Worm (Caenorhabditis elegans) whole organism, L1 larva: ENCODE data around the gene asm-1.

Experiments used
- C16A3.4 ChIP-seq: fragments of 150-350 bp; optimal IDR thresholded peaks from 2 replicates; lab custom pipeline; 2014; ENCODE audit warnings: missing biosample characterization, missing genetic modification characterization
- C34B4.2 ChIP-seq: sonication (generic microtip); optimal IDR thresholded peaks from 2 replicates; lab custom pipeline; 2017; ENCODE audit warnings: mild to moderate bottlenecking, missing genetic modification characterization, missing compliant biosample characterization
- ceh-82 ChIP-seq, 3 experiments: fragments of 150-350 bp in 1 of 3; sonication (generic microtip) in 2 of 3; optimal IDR thresholded peaks; 2 replicates each; lab custom pipeline; 2014 to 2017; ENCODE audit warnings: missing biosample characterization in 3 of 3, missing genetic modification characterization in 3 of 3
- ceh-90 ChIP-seq: sonication (generic microtip); optimal IDR thresholded peaks from 2 replicates; lab custom pipeline; 2016; ENCODE audit warnings: missing genetic modification characterization, missing compliant biosample characterization
- dpl-1 ChIP-seq, 3 experiments: fragments of 150-350 bp in 2 of 3; sonication (generic microtip) in 1 of 3; optimal IDR thresholded peaks; 2 replicates each; lab custom pipeline; 2014 to 2017; ENCODE audit warnings: missing biosample characterization in 3 of 3, missing genetic modification characterization in 3 of 3, missing genetic modification reagents in 3 of 3
- dsc-1 ChIP-seq: sonication (generic microtip); optimal IDR thresholded peaks from 2 replicates; lab custom pipeline; 2016; ENCODE audit warnings: mild to moderate bottlenecking, missing genetic modification characterization, missing compliant biosample characterization
- efl-1 ChIP-seq, 4 experiments: fragments of 150-350 bp; optimal IDR thresholded peaks in 3 of 4; peaks in 1 of 4; 1 replicate in 1 of 4; 2 replicates in 3 of 4; lab custom pipeline; 2014; ENCODE audit warnings: missing biosample characterization in 2 of 4, missing genetic modification characterization in 2 of 4, missing genetic modification reagents in 2 of 4
- egl-13 ChIP-seq: sonication (generic microtip); optimal IDR thresholded peaks from 2 replicates; lab custom pipeline; 2016; ENCODE audit warnings: missing genotype, missing genetic modification reagents, missing genetic modification characterization, missing compliant biosample characterization
- fkh-8 ChIP-seq: sonication (generic microtip); optimal IDR thresholded peaks from 2 replicates; lab custom pipeline; 2016; ENCODE audit warnings: mild to moderate bottlenecking, missing genetic modification characterization, missing compliant biosample characterization
- hlh-4 ChIP-seq: sonication (generic microtip); optimal IDR thresholded peaks from 2 replicates; lab custom pipeline; 2016; ENCODE audit warnings: mild to moderate bottlenecking, missing genetic modification characterization, missing compliant biosample characterization
- jun-1 ChIP-seq: fragments of 150-350 bp; optimal IDR thresholded peaks from 2 replicates; lab custom pipeline; 2014; ENCODE audit warnings: missing biosample characterization, missing genetic modification reagents, missing genetic modification characterization
- lin-14 ChIP-seq: fragments of 200-800 bp; sonication (Bioruptor generic); optimal IDR thresholded peaks from 2 replicates; lab custom pipeline; 2018; ENCODE audit warnings: mild to moderate bottlenecking, missing genetic modification characterization, moderate library complexity, missing compliant biosample characterization
- lin-35 ChIP-seq, 2 experiments: fragments of 150-350 bp; optimal IDR thresholded peaks; 2 replicates each; lab custom pipeline; 2014; ENCODE audit warnings: missing biosample characterization in 2 of 2, missing genetic modification characterization in 2 of 2, missing genetic modification reagents in 2 of 2
- mep-1 ChIP-seq: fragments of 150-350 bp; optimal IDR thresholded peaks from 2 replicates; lab custom pipeline; 2014; ENCODE audit warnings: missing biosample characterization, missing genetic modification characterization
- nhr-19 ChIP-seq: fragments of 200-800 bp; sonication (Bioruptor generic); conservative IDR thresholded peaks from 2 replicates; pipeline ENCODE4 v1.3.6; 2022; ENCODE audit warnings: missing genetic modification characterization, missing compliant biosample characterization
- nhr-20 ChIP-seq: sonication (generic microtip); optimal IDR thresholded peaks from 2 replicates; lab custom pipeline; 2016; ENCODE audit warnings: mild to moderate bottlenecking, missing genetic modification characterization, missing compliant biosample characterization
- nhr-28 ChIP-seq: fragments of 150-350 bp; optimal IDR thresholded peaks from 2 replicates; lab custom pipeline; 2014; ENCODE audit warnings: missing biosample characterization, missing genetic modification characterization
- nhr-71 ChIP-seq: sonication (generic microtip); optimal IDR thresholded peaks from 2 replicates; lab custom pipeline; 2016; ENCODE audit warnings: mild to moderate bottlenecking, missing genetic modification characterization, moderate library complexity, missing compliant biosample characterization
- pax-3 ChIP-seq: fragments of 200-800 bp; sonication (Bioruptor generic); optimal IDR thresholded peaks from 2 replicates; lab custom pipeline; 2018; ENCODE audit warnings: mild to moderate bottlenecking, missing genetic modification characterization, moderate library complexity, missing compliant biosample characterization
- rnt-1 ChIP-seq: sonication (generic microtip); optimal IDR thresholded peaks from 2 replicates; lab custom pipeline; 2016; ENCODE audit warnings: mild to moderate bottlenecking, missing genetic modification characterization, moderate library complexity, missing compliant biosample characterization
- skn-1 ChIP-seq: fragments of 150-350 bp; optimal IDR thresholded peaks from 2 replicates; lab custom pipeline; 2014; ENCODE audit warnings: missing biosample characterization, missing genetic modification characterization
- sptf-1 ChIP-seq: fragments of 150-350 bp; optimal IDR thresholded peaks from 2 replicates; lab custom pipeline; 2014; ENCODE audit warnings: missing biosample characterization, missing genetic modification characterization
- sup-37 ChIP-seq: fragments of 200-800 bp; sonication (Bioruptor generic); optimal IDR thresholded peaks from 2 replicates; lab custom pipeline; 2018; ENCODE audit warnings: mild to moderate bottlenecking, missing genetic modification characterization, missing compliant biosample characterization
- tbx-2 ChIP-seq: sonication (generic microtip); optimal IDR thresholded peaks from 2 replicates; lab custom pipeline; 2016; ENCODE audit warnings: missing genetic modification characterization, missing compliant biosample characterization
- unc-130 ChIP-seq: fragments of 150-350 bp; optimal IDR thresholded peaks from 2 replicates; lab custom pipeline; 2017; ENCODE audit warnings: missing biosample characterization, missing genetic modification characterization, inconsistent platforms
- unc-30 ChIP-seq: sonication (generic microtip); optimal IDR thresholded peaks from 2 replicates; lab custom pipeline; 2017; ENCODE audit warnings: missing biosample characterization, missing genetic modification characterization
- unc-62 ChIP-seq: fragments of 150-350 bp; optimal IDR thresholded peaks from 2 replicates; lab custom pipeline; 2014; ENCODE audit warnings: missing biosample characterization, missing genetic modification reagents, missing genetic modification characterization
- unc-86 ChIP-seq: sonication (generic microtip); optimal IDR thresholded peaks from 2 replicates; lab custom pipeline; 2016; ENCODE audit warnings: missing genetic modification characterization, missing compliant biosample characterization
- unc-98 ChIP-seq: fragments of 200-800 bp; sonication (Bioruptor generic); IDR thresholded peaks from 2 replicates; pipeline ENCODE4 v1.3.6; 2022; ENCODE audit warnings: missing genetic modification characterization, missing compliant biosample characterization
- vab-15 ChIP-seq: sonication (generic microtip); optimal IDR thresholded peaks from 2 replicates; lab custom pipeline; 2017; ENCODE audit warnings: missing genotype, mild to moderate bottlenecking, missing genetic modification characterization, missing compliant biosample characterization
- xbp-1 ChIP-seq: sonication (generic microtip); optimal IDR thresholded peaks from 2 replicates; lab custom pipeline; 2016; ENCODE audit warnings: missing genetic modification characterization, missing compliant biosample characterization
- ztf-11 ChIP-seq, 2 experiments: sonication (generic microtip); optimal IDR thresholded peaks; 2 replicates each; lab custom pipeline; 2016 to 2017; ENCODE audit warnings: missing genetic modification characterization in 2 of 2, missing biosample characterization in 1 of 2, missing compliant biosample characterization in 1 of 2

The asm-1 gene

ce11 chrII:6932978-6933377 lies 23.1 kb downstream of the asm-1 start:
- TF ChIP-seq efl-1 (optimal IDR thresholded peaks at IDR 0.05; lab: Kevin White, UChicago), result no peak
- peak in 1 of 2 experiments; percentile 11 for TF ChIP-seq efl-1 (GFP tag; optimal IDR thresholded peaks at IDR 0.05 in 1 of 2; lab: Kevin White, UChicago)
- TF ChIP-seq hlh-4 (tag; lab: Kevin White, UChicago), result no peak

ce11 chrII:6934729-6935128 lies 24.9 kb downstream of the asm-1 start:
- TF ChIP-seq lin-35 (GFP tag; optimal IDR thresholded peaks at IDR 0.05; lab: Kevin White, UChicago) (no peak), hlh-4 (tag; lab: Kevin White, UChicago) (no peak), xbp-1 (tag; lab: Kevin White, UChicago) (no peak), ceh-82 (tag; optimal IDR thresholded peaks at IDR 0.05; lab: Kevin White, UChicago) (no peak), lin-14 (GFP tag; lab: Kevin White, UChicago) (peak; percentile 5), nhr-19 (no peak), dsc-1 (tag; lab: Kevin White, UChicago) (no peak), sup-37 (GFP tag; lab: Kevin White, UChicago) (no peak)

- TF ChIP-seq ztf-11 (tag; optimal IDR thresholded peaks at IDR 0.05; lab: Kevin White, UChicago) (peak in 1 of 2 experiments; percentile 50), egl-13 (tag; lab: Kevin White, UChicago) (peak; percentile 19), efl-1 (optimal IDR thresholded peaks at IDR 0.05; lab: Kevin White, UChicago) (no peak), efl-1 (GFP tag; optimal IDR thresholded peaks at IDR 0.05 in 1 of 2; lab: Kevin White, UChicago) (peak in 1 of 2 experiments; percentile 88), dsc-1 (tag; lab: Kevin White, UChicago) (peak; percentile 41), unc-86 (tag; lab: Kevin White, UChicago) (peak; percentile 36), tbx-2 (peak; percentile 29), unc-130 (tag; lab: Kevin White, UChicago) (no peak), ceh-90 (tag; lab: Kevin White, UChicago) (no peak), nhr-20 (tag; lab: Kevin White, UChicago) (no peak)
Observed at ce11 chrII:6935975-6936374, 26.1 kb downstream of the asm-1 start.

ce11 chrII:6936528-6936927 lies 26.7 kb downstream of the asm-1 start:
- TF ChIP-seq efl-1 (optimal IDR thresholded peaks at IDR 0.05; lab: Kevin White, UChicago) (no peak), efl-1 (GFP tag; optimal IDR thresholded peaks at IDR 0.05 in 1 of 2; lab: Kevin White, UChicago) (peak in 1 of 2 experiments; percentile 71), C34B4.2 (tag; lab: Kevin White, UChicago) (no peak), unc-62 (no peak), nhr-71 (tag; lab: Kevin White, UChicago) (peak; percentile 4), nhr-28 (tag; lab: Kevin White, UChicago) (no peak), mep-1 (tag; lab: Kevin White, UChicago) (no peak), hlh-4 (tag; lab: Kevin White, UChicago) (no peak), sup-37 (GFP tag; lab: Kevin White, UChicago) (no peak), dpl-1 (GFP tag; optimal IDR thresholded peaks at IDR 0.05; lab: Kevin White, UChicago) (no peak), unc-30 (tag; lab: Kevin White, UChicago) (no peak), rnt-1 (tag; lab: Kevin White, UChicago) (no peak)

ce11 chrII:6937057-6937456 lies 27.2 kb downstream of the asm-1 start:
- TF ChIP-seq vab-15 (tag; lab: Kevin White, UChicago) (no peak), pax-3 (tag; lab: Kevin White, UChicago) (no peak), lin-14 (GFP tag; lab: Kevin White, UChicago) (no peak), skn-1 (no peak), unc-130 (tag; lab: Kevin White, UChicago) (no peak), ceh-90 (tag; lab: Kevin White, UChicago) (no peak), dsc-1 (tag; lab: Kevin White, UChicago) (peak; percentile 32), fkh-8 (tag; lab: Kevin White, UChicago) (peak; percentile 2), C16A3.4 (tag; lab: Kevin White, UChicago) (no peak)

- TF ChIP-seq unc-98 (GFP tag; lab: Robert Waterston, UW) (no peak), C16A3.4 (tag; lab: Kevin White, UChicago) (no peak), lin-14 (GFP tag; lab: Kevin White, UChicago) (peak; percentile 3), jun-1 (tag; lab: Kevin White, UChicago) (no peak), sptf-1 (tag; lab: Kevin White, UChicago) (no peak)
- TF ChIP-seq, all 84 proteins: peak for 1
Observed at ce11 chrII:6939873-6940272, 30.0 kb downstream of the asm-1 start.
